Worm (Caenorhabditis elegans) whole organism, young adult: Measurements from ENCODE around the gene srh-179.
"Not testable (repeated sequence)": the region's sequence is repeated elsewhere in the genome, so short reads cannot be mapped to it uniquely, and the experiment has no call there.

Source experiments
- atf-7 ChIP-seq: sonication (generic microtip); optimal IDR thresholded peaks from 2 replicates; lab custom pipeline; 2017; ENCODE audit warnings: mild to moderate bottlenecking, missing genetic modification characterization, missing compliant biosample characterization
- bed-2 ChIP-seq: fragments of 200-800 bp; sonication (Bioruptor generic); IDR thresholded peaks from 2 replicates; pipeline ENCODE4 v1.3.6; 2022; ENCODE audit warnings: missing genetic modification reagents, missing genetic modification characterization, missing compliant biosample characterization
- ceh-58 ChIP-seq: fragments of 200-800 bp; sonication (Bioruptor generic); IDR thresholded peaks from 2 replicates; pipeline ENCODE4 v1.3.6; 2022; ENCODE audit warnings: missing genetic modification characterization, missing compliant biosample characterization
- ekl-4 ChIP-seq: fragments of 200-800 bp; sonication (Bioruptor generic); IDR thresholded peaks from 2 replicates; pipeline ENCODE4 v1.3.6; 2022; ENCODE audit warnings: missing genetic modification reagents, missing genetic modification characterization, missing compliant biosample characterization
- lag-1 ChIP-seq: fragments of 200-800 bp; sonication (Bioruptor generic); IDR thresholded peaks from 2 replicates; pipeline ENCODE4 v1.3.6; 2022; ENCODE audit warnings: missing genetic modification reagents, missing genetic modification characterization, missing compliant biosample characterization
- let-607 ChIP-seq, 2 experiments: fragments of 200-800 bp in 1 of 2; sonication (Bioruptor generic) in 1 of 2; sonication (generic microtip) in 1 of 2; optimal IDR thresholded peaks; 2 replicates each; lab custom pipeline; 2016 to 2018; ENCODE audit warnings: mild to moderate bottlenecking in 2 of 2, missing compliant biosample characterization in 2 of 2, missing genetic modification characterization in 2 of 2, moderate library complexity in 2 of 2, missing genotype in 1 of 2
- nhr-179 ChIP-seq: sonication (generic microtip); optimal IDR thresholded peaks from 2 replicates; lab custom pipeline; 2016; ENCODE audit warnings: mild to moderate bottlenecking, missing genetic modification characterization, missing compliant biosample characterization
- rec-8 ChIP-seq, 2 experiments: sonication (generic microtip); optimal IDR thresholded peaks; 2 replicates each; lab custom pipeline; 2016; ENCODE audit warnings: mild to moderate bottlenecking in 2 of 2, missing genetic modification characterization in 2 of 2, missing genetic modification reagents in 2 of 2, missing genotype in 2 of 2, missing biosample characterization in 1 of 2, missing compliant biosample characterization in 1 of 2, moderate library complexity in 1 of 2
- tlf-1 ChIP-seq: fragments of 200-800 bp; sonication (Bioruptor generic); optimal IDR thresholded peaks from 2 replicates; lab custom pipeline; 2018; ENCODE audit warnings: mild to moderate bottlenecking, missing genetic modification characterization, missing compliant biosample characterization
- unc-62 ChIP-seq: fragments of 150-350 bp; optimal IDR thresholded peaks from 2 replicates; lab custom pipeline; 2014; ENCODE audit warnings: missing biosample characterization, missing genetic modification reagents, missing genetic modification characterization

ce11 chrV:18439469-18439868 lies 36.7 kb upstream of the srh-179 start, which contains the start of gene ZK262.9:
- TF ChIP-seq let-607 (tag; optimal IDR thresholded peaks at IDR 0.05; lab: Kevin White, UChicago); ceh-58 (GFP tag; lab: Robert Waterston, UW); ekl-4 (GFP tag; lab: Robert Waterston, UW); nhr-179 (tag; lab: Kevin White, UChicago); atf-7; tlf-1 (GFP tag; lab: Kevin White, UChicago); unc-62 (GFP tag; lab: Kevin White, UChicago); bed-2 (GFP tag; lab: Robert Waterston, UW); lag-1 (GFP tag; lab: Robert Waterston, UW); rec-8 (tag; optimal IDR thresholded peaks at IDR 0.05; lab: Kevin White, UChicago): not testable (repeated sequence)
